Fruit fly (Drosophila melanogaster) whole organism, adult: Measurements from ENCODE around the gene jhamt.

Source experiments
- CG11617 ChIP-seq: fragments of 200-800 bp; sonication (Bioruptor generic); optimal IDR thresholded peaks from 2 replicates; lab custom pipeline; 2017; ENCODE audit warnings: mild to moderate bottlenecking, missing biosample characterization, missing genetic modification reagents, missing genetic modification characterization
- CG12768 ChIP-seq: fragments of 200-800 bp; sonication (Bioruptor generic); optimal IDR thresholded peaks from 2 replicates; lab custom pipeline; 2017; ENCODE audit warnings: missing biosample characterization, missing genetic modification characterization, mild to moderate bottlenecking, moderate library complexity, missing genetic modification reagents
- CG14711 ChIP-seq: fragments of 200-800 bp; sonication (Bioruptor generic); optimal IDR thresholded peaks from 2 replicates; lab custom pipeline; 2018; ENCODE audit warnings: missing biosample characterization, mild to moderate bottlenecking, missing genetic modification characterization, moderate library complexity
- CG1620 ChIP-seq: fragments of 200-800 bp; sonication (Bioruptor generic); optimal IDR thresholded peaks from 2 replicates; lab custom pipeline; 2016; ENCODE audit warnings: missing biosample characterization, missing genetic modification characterization
- CG33017 ChIP-seq: fragments of 200-800 bp; sonication (Bioruptor generic); optimal IDR thresholded peaks from 2 replicates; lab custom pipeline; 2018; ENCODE audit warnings: missing biosample characterization, mild to moderate bottlenecking, missing genetic modification characterization, moderate library complexity
- CG5204 ChIP-seq: fragments of 200-800 bp; sonication (Bioruptor generic); optimal IDR thresholded peaks from 2 replicates; lab custom pipeline; 2016; ENCODE audit warnings: missing biosample characterization, missing genetic modification characterization
- CG7045 ChIP-seq: fragments of 200-800 bp; sonication (Bioruptor generic); optimal IDR thresholded peaks from 2 replicates; lab custom pipeline; 2017; ENCODE audit warnings: missing biosample characterization, mild to moderate bottlenecking, missing genetic modification characterization
- CG7101 ChIP-seq: fragments of 200-800 bp; sonication (Bioruptor generic); optimal IDR thresholded peaks from 2 replicates; lab custom pipeline; 2018; ENCODE audit warnings: missing biosample characterization, mild to moderate bottlenecking, missing genetic modification characterization, moderate library complexity
- Clk ChIP-seq: fragments of 200-800 bp; sonication (Bioruptor generic); optimal IDR thresholded peaks from 2 replicates; lab custom pipeline; 2017; ENCODE audit warnings: missing biosample characterization, missing genetic modification characterization
- Crg-1 ChIP-seq: fragments of 200-800 bp; sonication (Bioruptor generic); optimal IDR thresholded peaks from 2 replicates; lab custom pipeline; 2016; ENCODE audit warnings: missing biosample characterization, missing genetic modification characterization
- Hr96 ChIP-seq: fragments of 200-800 bp; sonication (Bioruptor generic); optimal IDR thresholded peaks from 2 replicates; lab custom pipeline; 2016; ENCODE audit warnings: missing biosample characterization, missing genetic modification characterization
- Mnt ChIP-seq: fragments of 200-800 bp; sonication (Bioruptor generic); optimal IDR thresholded peaks from 2 replicates; lab custom pipeline; 2016; ENCODE audit warnings: missing biosample characterization, mild to moderate bottlenecking, missing genetic modification characterization
- bab1 ChIP-seq: fragments of 200-800 bp; sonication (Bioruptor generic); optimal IDR thresholded peaks from 3 replicates; lab custom pipeline; 2019; ENCODE audit warnings: missing biosample characterization, mild to moderate bottlenecking, missing genetic modification characterization, moderate library complexity
- cic ChIP-seq: fragments of 200-800 bp; sonication (Bioruptor generic); optimal IDR thresholded peaks from 2 replicates; lab custom pipeline; 2017; ENCODE audit warnings: missing biosample characterization, mild to moderate bottlenecking, missing genetic modification characterization, moderate library complexity
- cnc ChIP-seq, 2 experiments: fragments of >200 bp; optimal IDR thresholded peaks; 2 replicates each; lab custom pipeline; 2017
- kay ChIP-seq: fragments of 200-800 bp; sonication (Bioruptor generic); peaks from one replicate; lab custom pipeline; 2016; ENCODE audit warnings: missing biosample characterization, missing genetic modification characterization, borderline replicate concordance
- ovo ChIP-seq: fragments of 200-800 bp; sonication (Bioruptor generic); optimal IDR thresholded peaks from 2 replicates; lab custom pipeline; 2016; ENCODE audit warnings: missing biosample characterization, missing genetic modification characterization
- pad ChIP-seq: fragments of 200-800 bp; sonication (Bioruptor generic); optimal IDR thresholded peaks from 3 replicates; lab custom pipeline; 2017; ENCODE audit warnings: missing biosample characterization, missing genetic modification characterization, mild to moderate bottlenecking, moderate library complexity, missing genetic modification reagents
- tj ChIP-seq: fragments of 200-800 bp; sonication (Bioruptor generic); optimal IDR thresholded peaks from 3 replicates; lab custom pipeline; 2017; ENCODE audit warnings: missing biosample characterization, mild to moderate bottlenecking, missing genetic modification characterization, moderate library complexity
- toe ChIP-seq: fragments of 200-800 bp; sonication (Bioruptor generic); optimal IDR thresholded peaks from 2 replicates; lab custom pipeline; 2016; ENCODE audit warnings: missing biosample characterization, missing genetic modification characterization

The jhamt gene

DNA sequence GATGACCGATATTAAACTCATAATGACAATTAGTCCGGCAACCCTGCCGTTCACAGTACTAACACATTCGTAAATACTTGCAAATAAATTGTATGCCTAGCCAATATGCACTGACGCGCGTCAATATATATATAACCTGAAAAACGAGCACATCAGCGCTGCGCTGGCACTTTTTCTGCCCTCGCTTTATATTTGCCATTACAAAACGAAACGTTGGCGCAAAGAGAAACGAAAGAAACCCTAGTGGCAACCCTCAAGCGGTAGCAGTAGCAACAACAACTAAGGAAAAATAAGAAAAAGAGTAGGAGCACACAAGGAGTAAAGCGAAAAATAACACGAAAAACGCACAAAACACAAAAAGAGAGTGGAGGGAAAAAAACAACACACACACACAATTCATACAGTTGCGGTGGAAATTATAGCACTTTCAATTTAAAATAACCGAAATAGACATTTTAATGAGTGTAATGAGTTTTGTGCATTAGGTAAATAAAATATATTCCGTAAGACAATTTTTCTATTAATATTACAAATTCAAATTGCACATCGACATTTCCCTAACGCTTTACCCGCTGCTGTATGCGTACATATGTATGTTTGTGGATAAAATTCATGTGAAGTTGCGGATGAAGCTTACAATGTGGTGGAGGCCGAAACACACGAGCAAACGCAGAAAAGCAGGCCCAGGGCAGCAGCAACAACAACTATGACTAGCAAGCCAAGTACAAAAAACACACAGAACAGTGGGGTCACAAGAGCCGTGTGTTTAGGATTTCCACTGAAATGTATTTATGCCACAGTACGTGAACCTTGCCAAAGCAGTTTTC lies 14.7 kb upstream of the jhamt start:
- peak; percentile 86 for TF ChIP-seq toe (GFP tag; lab: Kevin White, UChicago)
- peak; percentile 99 for TF ChIP-seq bab1 (GFP tag; lab: Kevin White, UChicago)
- TF ChIP-seq cnc (optimal IDR thresholded peaks at IDR 0.05; lab: Kevin White, UChicago), result no peak
- peak; percentile 98 for TF ChIP-seq tj (GFP tag; lab: Kevin White, UChicago)
- peak; percentile 94 for TF ChIP-seq CG5204 (GFP tag; lab: Kevin White, UChicago)
- TF ChIP-seq CG1620, result peak; percentile 90
- peak; percentile 82 for TF ChIP-seq ovo (GFP tag; lab: Kevin White, UChicago)
- TF ChIP-seq Hr96, result peak; percentile 91
- peak; percentile 78 for TF ChIP-seq kay (GFP tag; lab: Kevin White, UChicago)
- TF ChIP-seq Clk (GFP tag; lab: Kevin White, UChicago), result peak; percentile 91
- peak; percentile 97 for TF ChIP-seq CG33017 (tag; lab: Kevin White, UChicago)
- peak; percentile 72 for TF ChIP-seq cic (GFP tag; lab: Kevin White, UChicago)
- TF ChIP-seq CG14711, result peak; percentile 93
- peak; percentile 95 for TF ChIP-seq CG11617 (GFP tag; lab: Kevin White, UChicago)
- TF ChIP-seq Crg-1 (GFP tag; lab: Kevin White, UChicago), result peak; percentile 93
- peak; percentile 85 for TF ChIP-seq Mnt (GFP tag; lab: Kevin White, UChicago)
- peak; percentile 96 for TF ChIP-seq CG7045 (GFP tag; lab: Kevin White, UChicago)
- peak; percentile 88 for TF ChIP-seq pad
- peak; percentile 96 for TF ChIP-seq CG12768 (GFP tag; lab: Kevin White, UChicago)
- TF ChIP-seq CG7101 (tag; lab: Kevin White, UChicago), result peak; percentile 97

DNA sequence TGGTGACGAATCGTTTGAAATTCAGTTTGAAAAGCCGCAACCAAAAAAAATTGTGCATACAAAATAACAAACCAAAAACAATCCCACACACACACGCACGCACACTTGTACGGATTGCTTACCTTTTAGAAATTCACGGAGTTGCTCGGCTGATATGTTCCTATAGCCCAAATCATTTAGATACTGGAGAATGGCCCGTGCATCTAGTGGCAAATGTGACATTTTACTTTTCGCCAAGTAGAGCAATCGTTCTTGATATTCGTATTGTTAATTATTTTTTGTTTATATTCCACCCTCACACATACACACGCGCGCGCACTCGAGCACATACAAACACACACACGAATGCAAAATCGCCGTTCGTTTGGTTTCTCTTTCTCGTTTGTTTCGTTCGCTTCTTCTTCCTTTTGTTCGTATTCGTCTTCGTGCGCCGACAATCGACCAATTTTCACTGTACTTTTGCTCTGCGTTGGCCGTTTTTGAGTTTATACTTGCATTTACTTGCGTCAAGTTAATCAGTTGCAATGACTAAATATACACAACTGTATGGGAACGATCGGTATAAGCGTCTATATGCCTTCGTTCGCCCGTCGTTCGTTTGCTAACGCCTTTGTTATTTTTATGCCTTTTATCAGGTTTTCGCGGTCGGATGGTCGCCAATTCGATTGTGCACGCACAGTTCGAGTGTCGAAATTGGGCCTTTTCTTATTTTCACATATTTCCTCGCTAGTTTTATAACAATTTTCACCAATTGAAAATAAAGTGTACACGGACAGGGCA lies 13.7 kb upstream of the jhamt start:
- TF ChIP-seq cic (GFP tag; lab: Kevin White, UChicago) (peak; percentile 28), CG33017 (tag; lab: Kevin White, UChicago) (no peak)

DNA sequence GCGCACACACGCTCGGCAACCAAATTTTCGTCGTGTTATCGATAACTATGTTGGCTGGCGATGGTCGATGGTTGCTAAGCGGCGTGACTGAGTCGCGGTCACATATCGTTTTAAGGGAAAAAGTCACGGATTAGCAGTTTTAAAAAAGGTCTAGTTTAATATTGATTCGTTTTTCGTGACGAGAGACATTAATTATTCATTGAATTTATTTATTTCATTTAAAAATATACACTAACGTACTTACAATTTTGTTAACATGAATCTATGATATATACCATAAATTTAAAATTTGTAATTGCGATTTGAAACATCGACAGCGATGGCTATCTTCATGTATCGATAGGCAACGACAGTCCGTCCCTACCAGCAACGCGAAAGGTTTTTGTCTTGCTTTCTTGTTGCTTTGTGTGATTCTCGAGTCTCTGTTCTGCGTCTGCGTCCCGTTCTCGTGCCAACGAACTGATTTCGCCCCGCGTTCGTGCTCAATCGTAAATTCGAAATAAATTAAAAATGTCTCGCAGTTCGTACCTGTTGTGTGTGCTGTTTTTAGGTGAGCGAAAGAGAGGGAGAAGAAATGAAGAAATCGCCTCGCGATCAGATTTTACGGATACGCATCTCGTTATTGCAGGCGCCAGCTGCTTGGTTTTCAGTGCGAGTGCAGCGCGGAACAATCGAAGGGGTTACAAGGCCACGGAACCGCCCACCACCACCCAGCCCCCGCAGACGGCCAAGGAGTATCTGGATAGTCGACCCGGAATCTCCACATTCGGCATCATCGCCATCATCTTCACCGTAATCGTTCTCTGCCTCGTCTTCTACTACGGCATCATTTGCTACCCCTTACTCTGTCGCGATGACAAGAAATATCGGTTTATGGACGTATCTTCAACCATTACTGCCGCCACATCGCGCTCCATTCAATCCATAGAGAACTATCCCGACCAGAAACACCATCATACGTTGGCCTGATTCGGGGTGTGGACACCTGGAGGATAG lies 12.8 kb upstream of the jhamt start, which contains the start of the genes Hyls1, chif and CG4455:
Gene Hyls1 (minus strand): TSS at position 44 of the 996 bp plus-strand sequence.
Gene chif (minus strand): TSS at position 44 of the 996 bp plus-strand sequence.
Gene CG4455 (plus strand): TSS at position 350 of the 996 bp plus-strand sequence.
- TF ChIP-seq CG14711, result no peak
- no peak for TF ChIP-seq CG5204 (GFP tag; lab: Kevin White, UChicago)
- no peak for TF ChIP-seq bab1 (GFP tag; lab: Kevin White, UChicago)
- TF ChIP-seq pad, result peak; percentile 1
- TF ChIP-seq tj (GFP tag; lab: Kevin White, UChicago), result peak; percentile 7
- peak; percentile 44 for TF ChIP-seq CG1620
- TF ChIP-seq CG11617 (GFP tag; lab: Kevin White, UChicago), result peak; percentile 40
- no peak for TF ChIP-seq CG7045 (GFP tag; lab: Kevin White, UChicago)
- peak; percentile 61 for TF ChIP-seq toe (GFP tag; lab: Kevin White, UChicago)
- TF ChIP-seq Clk (GFP tag; lab: Kevin White, UChicago), result no peak
- TF ChIP-seq cnc (optimal IDR thresholded peaks at IDR 0.05; lab: Kevin White, UChicago), result no peak
- TF ChIP-seq ovo (GFP tag; lab: Kevin White, UChicago), result no peak
- TF ChIP-seq CG33017 (tag; lab: Kevin White, UChicago), result no peak
- TF ChIP-seq kay (GFP tag; lab: Kevin White, UChicago), result peak; percentile 91
- TF ChIP-seq Crg-1 (GFP tag; lab: Kevin White, UChicago), result peak; percentile 39
- no peak for TF ChIP-seq Hr96
- TF ChIP-seq Mnt (GFP tag; lab: Kevin White, UChicago), result peak; percentile 32
- peak; percentile 30 for TF ChIP-seq CG12768 (GFP tag; lab: Kevin White, UChicago)
- no peak for TF ChIP-seq cic (GFP tag; lab: Kevin White, UChicago)
- TF ChIP-seq CG7101 (tag; lab: Kevin White, UChicago), result peak; percentile 20

DNA sequence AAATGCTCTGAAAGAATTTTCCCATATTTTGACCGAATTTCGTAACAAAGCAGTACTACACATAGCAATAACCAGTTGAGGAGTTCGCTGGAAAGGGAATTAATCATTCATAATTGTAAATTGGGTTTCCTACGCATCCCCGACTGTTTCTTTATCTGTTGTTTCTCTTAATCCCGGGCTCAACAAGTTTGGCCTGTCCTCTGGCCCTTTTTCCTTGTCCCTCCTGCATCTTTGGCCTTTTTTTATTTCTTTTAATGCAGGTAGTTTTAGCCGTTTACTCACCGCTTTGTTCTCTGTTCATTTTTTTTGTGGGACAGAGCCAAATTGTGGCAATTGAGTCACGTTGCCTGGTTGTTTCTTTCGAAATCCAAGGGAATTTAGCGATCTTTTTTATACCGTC lies 11.9 kb upstream of the jhamt start:
- no peak for TF ChIP-seq Crg-1 (GFP tag; lab: Kevin White, UChicago)
